Worm (Caenorhabditis elegans): ENCODE measurements around the gene metl-6.

DNA sequence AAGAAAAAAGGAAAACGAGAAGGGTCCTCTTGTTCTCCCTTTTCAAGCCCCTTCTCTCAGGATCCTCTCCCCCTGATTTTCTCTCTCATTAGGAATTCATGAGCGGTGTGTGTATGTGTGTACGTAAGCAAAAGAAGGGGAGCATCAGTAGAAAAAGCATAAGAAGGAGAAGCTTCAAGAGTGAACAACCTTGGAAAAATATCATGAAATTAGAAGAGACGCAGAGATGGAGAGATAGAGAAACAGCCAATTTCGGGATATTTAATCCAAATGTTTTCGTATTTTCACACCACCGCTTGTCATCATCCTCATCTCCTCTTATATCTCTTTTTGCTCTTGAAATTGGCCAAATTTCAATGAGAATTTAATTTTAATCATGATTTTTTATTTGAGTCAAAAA, 38.4 kb downstream of the metl-6 start:
- TF ChIP-seq egl-27 (tag; optimal IDR thresholded peaks at IDR 0.05) (no peak), elt-3 (tag; optimal IDR thresholded peaks at IDR 0.05) (no peak), nhr-28 (tag; optimal IDR thresholded peaks at IDR 0.05) (no peak), sup-37 (GFP tag; optimal IDR thresholded peaks at IDR 0.05) (no peak), blmp-1 (tag; optimal IDR thresholded peaks at IDR 0.05) (no peak), aha-1 (tag; optimal IDR thresholded peaks at IDR 0.05) (no peak), lin-39 (tag; optimal IDR thresholded peaks at IDR 0.05) (no peak), lir-3 (tag; optimal IDR thresholded peaks at IDR 0.05; ENCODE audit: poor library complexity) (no peak), sptf-1 (tag; optimal IDR thresholded peaks at IDR 0.05) (no peak), nhr-237 (tag; optimal IDR thresholded peaks at IDR 0.05) (no peak), ama-1 (optimal IDR thresholded peaks at IDR 0.05) (no peak), lin-15B (tag; optimal IDR thresholded peaks at IDR 0.05) (no peak), efl-1 (optimal IDR thresholded peaks at IDR 0.05) (no peak), efl-1 (GFP tag; optimal IDR thresholded peaks at IDR 0.05 in 1 of 2) (no peak)

All from whole organism, L1 larva.